Fruit fly (Drosophila melanogaster): Measurements from ENCODE around the gene RtGEF.

Gene RtGEF

dm6 chr2L:20349671-20350539, at the start of gene RtGEF, which contains the start of gene La (continued):
- TF ChIP-seq CG13287 (GFP tag; IDR thresholded peaks at IDR 0.05; ENCODE audit: partially characterized antibody): peak; percentile 87
- peak; percentile 73 for TF ChIP-seq Ets97D (GFP tag; optimal IDR thresholded peaks at IDR 0.05)
- no peak for TF ChIP-seq CG6813 (GFP tag; optimal IDR thresholded peaks at IDR 0.05)
- TF ChIP-seq CG8765 (GFP tag; IDR thresholded peaks at IDR 0.05): no peak
- peak; percentile 77 for TF ChIP-seq MESR4 (GFP tag; optimal IDR thresholded peaks at IDR 0.05)
- peak; percentile 24 for TF ChIP-seq CG34376 (GFP tag; optimal IDR thresholded peaks at IDR 0.05)
- peak; percentile 51 for TF ChIP-seq chm (GFP tag; IDR thresholded peaks at IDR 0.05)
- peak; percentile 30 for TF ChIP-seq CG18619 (GFP tag; optimal IDR thresholded peaks at IDR 0.05)
- peak; percentile 64 for TF ChIP-seq CG34422 (GFP tag; IDR thresholded peaks at IDR 0.05)
- TF ChIP-seq zen (tag; optimal IDR thresholded peaks at IDR 0.05): peak; percentile 47
- peak; percentile 90 for TF ChIP-seq tna (GFP tag; IDR thresholded peaks at IDR 0.05; ENCODE audit: partially characterized antibody)
- TF ChIP-seq Dp (GFP tag; optimal IDR thresholded peaks at IDR 0.05): peak; percentile 44
- TF ChIP-seq CG14667 (GFP tag; IDR thresholded peaks at IDR 0.05): no peak
- TF ChIP-seq hb (GFP tag; IDR thresholded peaks at IDR 0.05; ENCODE audit: partially characterized antibody): peak; percentile 92
- peak; percentile 97 for TF ChIP-seq amos (GFP tag; IDR thresholded peaks at IDR 0.05; ENCODE audit: partially characterized antibody)
- TF ChIP-seq mld (GFP tag; IDR thresholded peaks at IDR 0.05; ENCODE audit: partially characterized antibody): peak; percentile 90
- peak; percentile 21 for TF ChIP-seq CG12155 (GFP tag; optimal IDR thresholded peaks at IDR 0.05)
- no peak for TF ChIP-seq jing (GFP tag; optimal IDR thresholded peaks at IDR 0.05)
- TF ChIP-seq Gug (GFP tag; IDR thresholded peaks at IDR 0.05): peak; percentile 67; the same call in 2 of the 4 replicates
- peak; percentile 90 for TF ChIP-seq CG1603 (tag; optimal IDR thresholded peaks at IDR 0.05)
- no peak for TF ChIP-seq schlank (tag; optimal IDR thresholded peaks at IDR 0.05)
- TF ChIP-seq chif (GFP tag; optimal IDR thresholded peaks at IDR 0.05): peak; percentile 28 to 49
- no peak for TF ChIP-seq bigmax (GFP tag; optimal IDR thresholded peaks at IDR 0.05)
- TF ChIP-seq CG10959 (GFP tag; IDR thresholded peaks at IDR 0.05): no peak
- TF ChIP-seq ATbp (GFP tag; optimal IDR thresholded peaks at IDR 0.05): no peak
- TF ChIP-seq fu2 (GFP tag; optimal IDR thresholded peaks at IDR 0.05): peak; percentile 58
- TF ChIP-seq Hsf (GFP tag; optimal IDR thresholded peaks at IDR 0.05): peak; percentile 68
- peak; percentile 46 for TF ChIP-seq CG17829 (tag; optimal IDR thresholded peaks at IDR 0.05)
- no peak for TF ChIP-seq Hr78 (GFP tag; optimal IDR thresholded peaks at IDR 0.05)
- TF ChIP-seq tap (tag; optimal IDR thresholded peaks at IDR 0.05): no peak
- no peak for TF ChIP-seq CG17328 (GFP tag; IDR thresholded peaks at IDR 0.05)
- TF ChIP-seq en (GFP tag; optimal IDR thresholded peaks at IDR 0.05): no peak
- TF ChIP-seq vvl (GFP tag; IDR thresholded peaks at IDR 0.05): peak; percentile 5; the same call in 1 of the 2 replicates
- no peak for TF ChIP-seq Trl (optimal IDR thresholded peaks at IDR 0.05)
- TF ChIP-seq Trl (GFP tag; optimal IDR thresholded peaks at IDR 0.05): peak; percentile 35
- TF ChIP-seq CrebB (tag; optimal IDR thresholded peaks at IDR 0.05): no peak
- TF ChIP-seq CG12071 (GFP tag; optimal IDR thresholded peaks at IDR 0.05): no peak
- peak; percentile 49 for TF ChIP-seq CG18262 (tag; optimal IDR thresholded peaks at IDR 0.05)
- TF ChIP-seq CG6254 (GFP tag; optimal IDR thresholded peaks at IDR 0.05): no peak
- peak; percentile 11; the same call in 1 of the 2 replicates for TF ChIP-seq H2.0 (GFP tag; IDR thresholded peaks at IDR 0.05)
- TF ChIP-seq HLHmδ (GFP tag; optimal IDR thresholded peaks at IDR 0.05): no peak
- TF ChIP-seq CHES-1-like (GFP tag; optimal IDR thresholded peaks at IDR 0.05): peak; percentile 60
- no peak for TF ChIP-seq CG11695 (GFP tag; IDR thresholded peaks at IDR 0.05)
- TF ChIP-seq eve (GFP tag; optimal IDR thresholded peaks at IDR 0.05): no peak
- peak; percentile 60 for TF ChIP-seq CG9727 (GFP tag; optimal IDR thresholded peaks at IDR 0.05)
- no peak for TF ChIP-seq usp (GFP tag; optimal IDR thresholded peaks at IDR 0.05)
- TF ChIP-seq CG7271 (tag; optimal IDR thresholded peaks at IDR 0.05): no peak
- TF ChIP-seq ac (GFP tag; optimal IDR thresholded peaks at IDR 0.05): no peak
- TF ChIP-seq slbo (GFP tag; IDR thresholded peaks at IDR 0.05): peak; percentile 65
